Worm (Caenorhabditis elegans) whole organism, L1 larva: Measurements from ENCODE around the gene C49H3.12.

Experiments used
- C16A3.4 ChIP-seq: fragments of 150-350 bp; optimal IDR thresholded peaks from 2 replicates; lab custom pipeline; 2014; ENCODE audit warnings: missing biosample characterization, missing genetic modification characterization
- C34B4.2 ChIP-seq: sonication (generic microtip); optimal IDR thresholded peaks from 2 replicates; lab custom pipeline; 2017; ENCODE audit warnings: mild to moderate bottlenecking, missing genetic modification characterization, missing compliant biosample characterization
- F16B12.6 ChIP-seq: fragments of 150-350 bp; optimal IDR thresholded peaks from 2 replicates; lab custom pipeline; 2014; ENCODE audit warnings: missing biosample characterization, missing genetic modification characterization
- Y116A8C.19 ChIP-seq: sonication (generic microtip); optimal IDR thresholded peaks from 2 replicates; lab custom pipeline; 2016; ENCODE audit warnings: missing compliant biosample characterization, missing genetic modification characterization, borderline replicate concordance
- alr-1 ChIP-seq: fragments of 200-800 bp; sonication (Bioruptor generic); optimal IDR thresholded peaks from 2 replicates; lab custom pipeline; 2018; ENCODE audit warnings: borderline replicate concordance, mild to moderate bottlenecking, missing genetic modification characterization, missing compliant biosample characterization
- ceh-8 ChIP-seq: fragments of 200-800 bp; sonication (Bioruptor generic); optimal IDR thresholded peaks from 2 replicates; lab custom pipeline; 2018; ENCODE audit warnings: mild to moderate bottlenecking, missing genetic modification characterization, moderate library complexity, missing compliant biosample characterization
- ceh-82 ChIP-seq, 3 experiments: fragments of 150-350 bp in 1 of 3; sonication (generic microtip) in 2 of 3; optimal IDR thresholded peaks; 2 replicates each; lab custom pipeline; 2014 to 2017; ENCODE audit warnings: missing biosample characterization in 3 of 3, missing genetic modification characterization in 3 of 3
- ces-1 ChIP-seq: fragments of 150-350 bp; optimal IDR thresholded peaks from 2 replicates; lab custom pipeline; 2014; ENCODE audit warnings: missing biosample characterization, missing genetic modification reagents, missing genetic modification characterization
- dpl-1 ChIP-seq, 3 experiments: fragments of 150-350 bp in 2 of 3; sonication (generic microtip) in 1 of 3; optimal IDR thresholded peaks; 2 replicates each; lab custom pipeline; 2014 to 2017; ENCODE audit warnings: missing biosample characterization in 3 of 3, missing genetic modification characterization in 3 of 3, missing genetic modification reagents in 3 of 3
- dsc-1 ChIP-seq: sonication (generic microtip); optimal IDR thresholded peaks from 2 replicates; lab custom pipeline; 2016; ENCODE audit warnings: mild to moderate bottlenecking, missing genetic modification characterization, missing compliant biosample characterization
- efl-1 ChIP-seq, 4 experiments: fragments of 150-350 bp; optimal IDR thresholded peaks in 3 of 4; peaks in 1 of 4; 1 replicate in 1 of 4; 2 replicates in 3 of 4; lab custom pipeline; 2014; ENCODE audit warnings: missing biosample characterization in 2 of 4, missing genetic modification characterization in 2 of 4, missing genetic modification reagents in 2 of 4
- efl-3 ChIP-seq: fragments of 200-800 bp; sonication (Bioruptor generic); optimal IDR thresholded peaks from 2 replicates; lab custom pipeline; 2018; ENCODE audit warnings: mild to moderate bottlenecking, missing genetic modification characterization, missing compliant biosample characterization
- egl-13 ChIP-seq: sonication (generic microtip); optimal IDR thresholded peaks from 2 replicates; lab custom pipeline; 2016; ENCODE audit warnings: missing genotype, missing genetic modification reagents, missing genetic modification characterization, missing compliant biosample characterization
- ets-5 ChIP-seq: fragments of 200-800 bp; sonication (Bioruptor generic); IDR thresholded peaks from 2 replicates; pipeline ENCODE4 v1.3.6; 2022; ENCODE audit warnings: missing genetic modification characterization, missing compliant biosample characterization
- fkh-4 ChIP-seq: sonication (generic microtip); optimal IDR thresholded peaks from 2 replicates; lab custom pipeline; 2016; ENCODE audit warnings: missing compliant biosample characterization, missing genetic modification characterization, borderline replicate concordance
- fkh-8 ChIP-seq: sonication (generic microtip); optimal IDR thresholded peaks from 2 replicates; lab custom pipeline; 2016; ENCODE audit warnings: mild to moderate bottlenecking, missing genetic modification characterization, missing compliant biosample characterization
- grh-1 ChIP-seq: fragments of 200-800 bp; sonication (Bioruptor generic); IDR thresholded peaks from 2 replicates; pipeline ENCODE4 v1.3.6; 2022; ENCODE audit warnings: missing genetic modification reagents, missing genetic modification characterization, missing compliant biosample characterization
- hpl-2 ChIP-seq: fragments of 150-350 bp; optimal IDR thresholded peaks from 2 replicates; lab custom pipeline; 2014; ENCODE audit warnings: missing biosample characterization, missing genetic modification reagents, missing genetic modification characterization
- lin-13 ChIP-seq: fragments of 150-350 bp; optimal IDR thresholded peaks from 2 replicates; lab custom pipeline; 2014; ENCODE audit warnings: missing biosample characterization, missing genetic modification reagents, missing genetic modification characterization
- lin-14 ChIP-seq: fragments of 200-800 bp; sonication (Bioruptor generic); optimal IDR thresholded peaks from 2 replicates; lab custom pipeline; 2018; ENCODE audit warnings: mild to moderate bottlenecking, missing genetic modification characterization, moderate library complexity, missing compliant biosample characterization
- lsy-2 ChIP-seq, 2 experiments: fragments of 150-350 bp; optimal IDR thresholded peaks; 2 replicates each; lab custom pipeline; 2014; ENCODE audit warnings: missing biosample characterization in 2 of 2, missing genetic modification characterization in 2 of 2
- mab-9 ChIP-seq: fragments of 200-800 bp; sonication (Bioruptor generic); IDR thresholded peaks from 2 replicates; pipeline ENCODE4 v1.3.6; 2022; ENCODE audit warnings: missing genetic modification reagents, missing genetic modification characterization, missing compliant biosample characterization
- mef-2 ChIP-seq: fragments of 150-350 bp; optimal IDR thresholded peaks from 2 replicates; lab custom pipeline; 2014; ENCODE audit warnings: missing biosample characterization, missing genetic modification characterization
- nhr-237 ChIP-seq: fragments of 150-350 bp; optimal IDR thresholded peaks from 2 replicates; lab custom pipeline; 2014; ENCODE audit warnings: missing biosample characterization, missing genetic modification characterization
- nhr-71 ChIP-seq: sonication (generic microtip); optimal IDR thresholded peaks from 2 replicates; lab custom pipeline; 2016; ENCODE audit warnings: mild to moderate bottlenecking, missing genetic modification characterization, moderate library complexity, missing compliant biosample characterization
- nhr-76 ChIP-seq: sonication (generic microtip); optimal IDR thresholded peaks from 2 replicates; lab custom pipeline; 2017; ENCODE audit warnings: missing biosample characterization, missing genetic modification characterization
- nhr-84 ChIP-seq: sonication (generic microtip); optimal IDR thresholded peaks from 2 replicates; lab custom pipeline; 2017; ENCODE audit warnings: missing biosample characterization, missing genetic modification characterization
- nhr-90 ChIP-seq: sonication (generic microtip); optimal IDR thresholded peaks from 2 replicates; lab custom pipeline; 2016; ENCODE audit warnings: mild to moderate bottlenecking, missing genetic modification characterization, missing compliant biosample characterization; ENCODE audit not compliant: poor library complexity
- pag-3 ChIP-seq: sonication (generic microtip); optimal IDR thresholded peaks from 2 replicates; lab custom pipeline; 2017; ENCODE audit warnings: missing genetic modification characterization, mild to moderate bottlenecking, missing compliant biosample characterization, antibody characterized with exemption, borderline replicate concordance; ENCODE audit not compliant: insufficient read depth
- pax-3 ChIP-seq: fragments of 200-800 bp; sonication (Bioruptor generic); optimal IDR thresholded peaks from 2 replicates; lab custom pipeline; 2018; ENCODE audit warnings: mild to moderate bottlenecking, missing genetic modification characterization, moderate library complexity, missing compliant biosample characterization
- rnt-1 ChIP-seq: sonication (generic microtip); optimal IDR thresholded peaks from 2 replicates; lab custom pipeline; 2016; ENCODE audit warnings: mild to moderate bottlenecking, missing genetic modification characterization, moderate library complexity, missing compliant biosample characterization
- snu-23 ChIP-seq: sonication (generic microtip); optimal IDR thresholded peaks from 2 replicates; lab custom pipeline; 2016; ENCODE audit warnings: missing genetic modification characterization, missing compliant biosample characterization
- sox-4 ChIP-seq: sonication (generic microtip); optimal IDR thresholded peaks from 2 replicates; lab custom pipeline; 2016; ENCODE audit warnings: missing genetic modification characterization, missing compliant biosample characterization
- sptf-1 ChIP-seq: fragments of 150-350 bp; optimal IDR thresholded peaks from 2 replicates; lab custom pipeline; 2014; ENCODE audit warnings: missing biosample characterization, missing genetic modification characterization
- sup-37 ChIP-seq: fragments of 200-800 bp; sonication (Bioruptor generic); optimal IDR thresholded peaks from 2 replicates; lab custom pipeline; 2018; ENCODE audit warnings: mild to moderate bottlenecking, missing genetic modification characterization, missing compliant biosample characterization
- swsn-7 ChIP-seq: sonication (generic microtip); optimal IDR thresholded peaks from 2 replicates; lab custom pipeline; 2016; ENCODE audit warnings: missing genetic modification characterization, missing compliant biosample characterization
- tbx-2 ChIP-seq: sonication (generic microtip); optimal IDR thresholded peaks from 2 replicates; lab custom pipeline; 2016; ENCODE audit warnings: missing genetic modification characterization, missing compliant biosample characterization
- tlp-1 ChIP-seq: fragments of 150-350 bp; optimal IDR thresholded peaks from 2 replicates; lab custom pipeline; 2014; ENCODE audit warnings: missing biosample characterization, missing genetic modification characterization
- unc-30 ChIP-seq: sonication (generic microtip); optimal IDR thresholded peaks from 2 replicates; lab custom pipeline; 2017; ENCODE audit warnings: missing biosample characterization, missing genetic modification characterization
- xbp-1 ChIP-seq: sonication (generic microtip); optimal IDR thresholded peaks from 2 replicates; lab custom pipeline; 2016; ENCODE audit warnings: missing genetic modification characterization, missing compliant biosample characterization
- zag-1 ChIP-seq: fragments of 150-350 bp; optimal IDR thresholded peaks from 2 replicates; lab custom pipeline; 2014; ENCODE audit warnings: missing biosample characterization, missing genetic modification characterization
- zip-4 ChIP-seq: fragments of 200-800 bp; sonication (Bioruptor generic); optimal IDR thresholded peaks from 2 replicates; lab custom pipeline; 2018; ENCODE audit warnings: mild to moderate bottlenecking, missing genetic modification characterization, moderate library complexity, missing compliant biosample characterization
- ztf-11 ChIP-seq, 2 experiments: sonication (generic microtip); optimal IDR thresholded peaks; 2 replicates each; lab custom pipeline; 2016 to 2017; ENCODE audit warnings: missing genetic modification characterization in 2 of 2, missing biosample characterization in 1 of 2, missing compliant biosample characterization in 1 of 2

The C49H3.12 gene

DNA sequence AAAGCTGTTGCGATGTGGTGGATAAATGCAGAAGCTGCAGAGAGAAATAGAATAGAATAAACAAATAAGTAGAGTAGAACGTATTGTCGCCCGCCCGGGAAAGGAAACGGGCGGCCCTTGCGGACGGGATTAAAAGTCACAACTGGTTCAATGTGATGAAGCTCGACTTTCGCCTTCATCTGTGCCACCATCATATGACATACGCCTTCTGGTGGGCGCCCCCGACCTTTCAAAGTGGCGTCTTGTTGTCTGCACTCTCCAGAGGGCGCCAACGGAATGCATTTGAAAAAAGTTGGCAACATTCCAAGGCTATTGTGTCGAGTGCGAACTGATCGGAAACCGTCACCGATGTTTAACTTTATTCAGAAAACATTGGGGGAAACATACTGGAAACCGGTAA, 16.2 kb upstream of the C49H3.12 start (continued):
- TF ChIP-seq snu-23 (GFP tag; lab: Kevin White, UChicago): peak; percentile 29
- no peak for TF ChIP-seq xbp-1 (tag; lab: Kevin White, UChicago)
- TF ChIP-seq ets-5 (GFP tag; lab: Robert Waterston, UW): no peak
- no peak for TF ChIP-seq ces-1 (GFP tag; lab: Kevin White, UChicago)
- no peak for TF ChIP-seq C34B4.2 (tag; lab: Kevin White, UChicago)
- TF ChIP-seq pax-3 (tag; lab: Kevin White, UChicago): no peak
- TF ChIP-seq dpl-1 (GFP tag; optimal IDR thresholded peaks at IDR 0.05; lab: Kevin White, UChicago): peak; percentile 10 to 51 (median 23)
- no peak for TF ChIP-seq ceh-8 (GFP tag; lab: Kevin White, UChicago)
- TF ChIP-seq sptf-1 (tag; lab: Kevin White, UChicago): no peak
- no peak for TF ChIP-seq sup-37 (GFP tag; lab: Kevin White, UChicago)
- TF ChIP-seq lsy-2 (tag; optimal IDR thresholded peaks at IDR 0.05; lab: Kevin White, UChicago): peak in 1 of 2 experiments; percentile 27

ce11 chrIV:7940919-7941318, 13.8 kb upstream of the C49H3.12 start, which contains the start of gene exc-9:
Gene exc-9, minus strand, starts transcription at chrIV:7941019.
- TF ChIP-seq mab-9 (GFP tag; lab: Robert Waterston, UW) (no peak), lin-14 (GFP tag; lab: Kevin White, UChicago) (no peak), hpl-2 (no peak), ceh-82 (tag; optimal IDR thresholded peaks at IDR 0.05; lab: Kevin White, UChicago) (no peak), zag-1 (tag; lab: Kevin White, UChicago) (no peak), efl-1 (optimal IDR thresholded peaks at IDR 0.05; lab: Kevin White, UChicago) (no peak), efl-1 (GFP tag; optimal IDR thresholded peaks at IDR 0.05 in 1 of 2; lab: Kevin White, UChicago) (peak in 1 of 2 experiments; percentile 61), grh-1 (no peak), fkh-4 (tag; lab: Kevin White, UChicago) (no peak), tlp-1 (tag; lab: Kevin White, UChicago) (no peak)
- TF ChIP-seq, all 84 proteins: peak for 1

- TF ChIP-seq dpl-1 (GFP tag; optimal IDR thresholded peaks at IDR 0.05; lab: Kevin White, UChicago): no peak
- TF ChIP-seq dsc-1: peak; percentile 67
Observed at ce11 chrIV:7938834-7939233, 11.7 kb upstream of the C49H3.12 start, which contains the start of gene F20D12.7. Gene F20D12.7, minus strand, starts transcription at chrIV:7938934.

- TF ChIP-seq nhr-76 (tag; lab: Kevin White, UChicago) (no peak), F16B12.6 (tag; lab: Kevin White, UChicago) (no peak), nhr-84 (tag; lab: Kevin White, UChicago) (no peak), zip-4 (GFP tag; lab: Kevin White, UChicago) (no peak), unc-30 (tag; lab: Kevin White, UChicago) (no peak), nhr-71 (tag; lab: Kevin White, UChicago) (no peak), lsy-2 (tag; optimal IDR thresholded peaks at IDR 0.05; lab: Kevin White, UChicago) (no peak), nhr-90 (tag; lab: Kevin White, UChicago) (no peak), sptf-1 (tag; lab: Kevin White, UChicago) (no peak), alr-1 (tag; lab: Kevin White, UChicago) (no peak), tbx-2 (tag; lab: Kevin White, UChicago) (no peak), rnt-1 (tag; lab: Kevin White, UChicago) (no peak), efl-3 (GFP tag; lab: Kevin White, UChicago) (no peak), swsn-7 (no peak)
Observed at ce11 chrIV:7933733-7934132, 6.6 kb upstream of the C49H3.12 start, which contains the start of gene bbs-2. Gene bbs-2, plus strand, starts transcription at chrIV:7934033.

ce11 chrIV:7931873-7932272, 4.8 kb upstream of the C49H3.12 start:
- TF ChIP-seq sup-37 (GFP tag; lab: Kevin White, UChicago): no peak
- no peak for TF ChIP-seq nhr-237 (tag; lab: Kevin White, UChicago)
- no peak for TF ChIP-seq pag-3 (tag; lab: Kevin White, UChicago)
- TF ChIP-seq nhr-71 (tag; lab: Kevin White, UChicago): no peak
- TF ChIP-seq lin-13 (GFP tag; lab: Kevin White, UChicago): no peak
- TF ChIP-seq ces-1 (GFP tag; lab: Kevin White, UChicago): no peak
- TF ChIP-seq sox-4 (tag; lab: Kevin White, UChicago): no peak
- TF ChIP-seq nhr-90 (tag; lab: Kevin White, UChicago): no peak
- no peak for TF ChIP-seq egl-13 (tag; lab: Kevin White, UChicago)
- no peak for TF ChIP-seq nhr-76 (tag; lab: Kevin White, UChicago)
- TF ChIP-seq fkh-8: no peak
- TF ChIP-seq ztf-11 (tag; optimal IDR thresholded peaks at IDR 0.05; lab: Kevin White, UChicago): no peak
- TF ChIP-seq C16A3.4: no peak
- no peak for TF ChIP-seq Y116A8C.19 (tag; lab: Kevin White, UChicago)
- TF ChIP-seq C34B4.2 (tag; lab: Kevin White, UChicago): no peak
- no peak for TF ChIP-seq mef-2 (tag; lab: Kevin White, UChicago)
- TF ChIP-seq tlp-1 (tag; lab: Kevin White, UChicago): no peak
- no peak for TF ChIP-seq dsc-1
